Fruit fly (Drosophila melanogaster) whole organism, embryonic: ENCODE data around the gene CG44385.

Source experiments
- Abd-B ChIP-seq: fragments of 200-800 bp; sonication (Bioruptor generic); optimal IDR thresholded peaks from 2 replicates; lab custom pipeline; 2018; ENCODE audit warnings: missing biosample characterization, mild to moderate bottlenecking, missing genetic modification characterization, moderate library complexity
- Awh ChIP-seq: fragments of 200-800 bp; sonication (Bioruptor generic); IDR thresholded peaks from 2 replicates; pipeline ENCODE4, ENCODE4 v1.3.6; 2022; ENCODE audit warnings: missing biosample characterization, missing genetic modification characterization
- CG1024 ChIP-seq: fragments of 200-800 bp; sonication (Bioruptor generic); IDR thresholded peaks from 2 replicates; pipeline ENCODE4 v1.3.6; 2022; ENCODE audit warnings: missing biosample characterization, missing genetic modification characterization
- CG11456 ChIP-seq: fragments of 200-800 bp; sonication (Bioruptor generic); IDR thresholded peaks from 3 replicates; pipeline ENCODE4 v1.3.6; 2022; ENCODE audit warnings: missing biosample characterization, missing genetic modification characterization
- CG1603 ChIP-seq: fragments of 200-800 bp; sonication (Bioruptor generic); optimal IDR thresholded peaks from 2 replicates; lab custom pipeline; 2019; ENCODE audit warnings: missing biosample characterization, mild to moderate bottlenecking, missing genetic modification characterization, moderate library complexity
- CG17802 ChIP-seq: fragments of 200-800 bp; sonication (Bioruptor generic); optimal IDR thresholded peaks from 2 replicates; lab custom pipeline; 2018; ENCODE audit warnings: missing biosample characterization, mild to moderate bottlenecking, missing genetic modification characterization, moderate library complexity
- CG30431 ChIP-seq: fragments of 200-800 bp; sonication (Bioruptor generic); optimal IDR thresholded peaks from 2 replicates; lab custom pipeline; 2017; ENCODE audit warnings: missing biosample characterization, missing genetic modification characterization
- CG3163 ChIP-seq: fragments of 200-800 bp; sonication (Bioruptor generic); optimal IDR thresholded peaks from 3 replicates; lab custom pipeline; 2016; ENCODE audit warnings: missing biosample characterization, missing genetic modification characterization
- CG32767 ChIP-seq: fragments of 200-800 bp; sonication (Bioruptor generic); IDR thresholded peaks from 2 replicates; pipeline ENCODE4 v1.3.6; 2022; ENCODE audit warnings: missing biosample characterization, missing genetic modification characterization
- CG34224 ChIP-seq: fragments of 200-800 bp; sonication (Bioruptor generic); IDR thresholded peaks from 3 replicates; pipeline ENCODE4 v1.3.6; 2022; ENCODE audit warnings: missing biosample characterization, missing genetic modification characterization; ENCODE audit not compliant: partially characterized antibody
- CG3847 ChIP-seq: fragments of 200-800 bp; sonication (Bioruptor generic); IDR thresholded peaks from 2 replicates; pipeline ENCODE4 v1.3.6; 2022; ENCODE audit warnings: missing biosample characterization, missing genetic modification characterization
- CG3995 ChIP-seq: fragments of 200-800 bp; sonication (Bioruptor generic); optimal IDR thresholded peaks from 3 replicates; lab custom pipeline; 2016; ENCODE audit warnings: missing biosample characterization, missing genetic modification characterization
- CG7839 ChIP-seq: fragments of 200-800 bp; sonication (Bioruptor generic); optimal IDR thresholded peaks from 3 replicates; lab custom pipeline; 2018; ENCODE audit warnings: missing biosample characterization, mild to moderate bottlenecking, missing genetic modification characterization, moderate library complexity
- CG8944 ChIP-seq: fragments of 200-800 bp; sonication (Bioruptor generic); optimal IDR thresholded peaks from 3 replicates; lab custom pipeline; 2016; ENCODE audit warnings: missing biosample characterization, missing genetic modification characterization
- CG9797 ChIP-seq: fragments of 200-800 bp; sonication (Bioruptor generic); optimal IDR thresholded peaks from 3 replicates; lab custom pipeline; 2018; ENCODE audit warnings: missing biosample characterization, mild to moderate bottlenecking, missing genetic modification characterization
- CG9932 ChIP-seq: fragments of 200-800 bp; sonication (Bioruptor generic); IDR thresholded peaks from 2 replicates; pipeline ENCODE4 v1.3.6; 2022; ENCODE audit warnings: missing biosample characterization, missing genetic modification characterization
- Dp ChIP-seq: fragments of 200-800 bp; sonication (Bioruptor generic); optimal IDR thresholded peaks from 2 replicates; lab custom pipeline; 2018; ENCODE audit warnings: missing biosample characterization, mild to moderate bottlenecking, missing genetic modification characterization, moderate library complexity
- Dref ChIP-seq: fragments of 200-800 bp; sonication (Bioruptor generic); IDR thresholded peaks from 2 replicates; pipeline ENCODE4 v1.3.6; 2022; ENCODE audit warnings: missing biosample characterization, missing genetic modification characterization
- E2f1 ChIP-seq: fragments of 200-800 bp; sonication (Bioruptor generic); IDR thresholded peaks from 2 replicates; pipeline ENCODE4 v1.3.6; 2022; ENCODE audit warnings: missing biosample characterization, missing genetic modification characterization
- E2f2 ChIP-seq: fragments of 200-800 bp; sonication (Bioruptor generic); IDR thresholded peaks from 2 replicates; pipeline ENCODE4 v1.3.6; 2022; ENCODE audit warnings: missing biosample characterization, missing genetic modification characterization
- Fer1 ChIP-seq: fragments of 200-800 bp; sonication (Bioruptor generic); optimal IDR thresholded peaks from 2 replicates; lab custom pipeline; 2017; ENCODE audit warnings: missing biosample characterization, mild to moderate bottlenecking, missing genetic modification characterization
- GATAe ChIP-seq: fragments of 200-800 bp; sonication (Bioruptor generic); conservative IDR thresholded peaks from 2 replicates; pipeline ENCODE4 v1.3.6; 2022; ENCODE audit warnings: missing biosample characterization, missing genetic modification characterization
- Gug ChIP-seq: fragments of 200-800 bp; sonication (Bioruptor generic); IDR thresholded peaks from 4 replicates; pipeline ENCODE4 v1.3.6; 2022; ENCODE audit warnings: missing biosample characterization, missing genetic modification characterization
- Lhr ChIP-seq: fragments of 200-800 bp; sonication (Bioruptor generic); optimal IDR thresholded peaks from 3 replicates; lab custom pipeline; 2017; ENCODE audit warnings: mild to moderate bottlenecking, missing biosample characterization, missing genetic modification reagents, missing genetic modification characterization
- Lim3 ChIP-seq: fragments of 200-800 bp; sonication (Bioruptor generic); IDR thresholded peaks from 2 replicates; pipeline ENCODE4 v1.3.6; 2022; ENCODE audit warnings: missing biosample characterization, missing genetic modification characterization
- Opbp ChIP-seq: fragments of 200-800 bp; sonication (Bioruptor generic); IDR thresholded peaks from 3 replicates; pipeline ENCODE4 v1.3.6; 2022; ENCODE audit warnings: missing biosample characterization, missing genetic modification characterization; ENCODE audit not compliant: partially characterized antibody
- Rfx ChIP-seq: fragments of 200-800 bp; sonication (Bioruptor generic); IDR thresholded peaks from 2 replicates; pipeline ENCODE4 v1.3.6; 2022; ENCODE audit warnings: missing biosample characterization, missing genetic modification characterization
- Scr ChIP-seq: fragments of 200-800 bp; sonication (Bioruptor generic); IDR thresholded peaks from 2 replicates; pipeline ENCODE4 v1.3.6; 2022; ENCODE audit warnings: missing biosample characterization, missing genetic modification characterization; ENCODE audit not compliant: partially characterized antibody
- Vsx1 ChIP-seq: fragments of 200-800 bp; sonication (Bioruptor generic); optimal IDR thresholded peaks from 2 replicates; lab custom pipeline; 2017; ENCODE audit warnings: missing biosample characterization, mild to moderate bottlenecking, missing genetic modification characterization, missing genetic modification reagents
- ash1 ChIP-seq: fragments of 200-800 bp; sonication (Bioruptor generic); optimal IDR thresholded peaks from 2 replicates; lab custom pipeline; 2018; ENCODE audit warnings: missing biosample characterization, mild to moderate bottlenecking, missing genetic modification characterization
- bab2 ChIP-seq: fragments of 200-800 bp; sonication (Bioruptor generic); optimal IDR thresholded peaks from 2 replicates; lab custom pipeline; 2016; ENCODE audit warnings: missing biosample characterization, missing genetic modification characterization
- bigmax ChIP-seq: fragments of 200-800 bp; sonication (Bioruptor generic); optimal IDR thresholded peaks from 2 replicates; lab custom pipeline; 2018; ENCODE audit warnings: missing biosample characterization, mild to moderate bottlenecking, missing genetic modification characterization
- cg ChIP-seq: fragments of 200-800 bp; sonication (Bioruptor generic); optimal IDR thresholded peaks from 3 replicates; lab custom pipeline; 2019; ENCODE audit warnings: missing biosample characterization, mild to moderate bottlenecking, missing genetic modification characterization, moderate library complexity
- chinmo ChIP-seq: fragments of 200-800 bp; sonication (Bioruptor generic); IDR thresholded peaks from 4 replicates; pipeline ENCODE4 v1.3.6; 2022; ENCODE audit warnings: missing biosample characterization, missing genetic modification characterization; ENCODE audit not compliant: partially characterized antibody
- cwo ChIP-seq: fragments of 200-800 bp; sonication (Bioruptor generic); optimal IDR thresholded peaks from 3 replicates; lab custom pipeline; 2017; ENCODE audit warnings: missing biosample characterization, missing genetic modification characterization, mild to moderate bottlenecking, moderate library complexity, missing genetic modification reagents
- exex ChIP-seq: fragments of 200-800 bp; sonication (Bioruptor generic); optimal IDR thresholded peaks from 4 replicates; lab custom pipeline; 2018; ENCODE audit warnings: missing biosample characterization, mild to moderate bottlenecking, missing genetic modification characterization, moderate library complexity
- grau ChIP-seq: fragments of 200-800 bp; optimal IDR thresholded peaks from 3 replicates; lab custom pipeline; 2019; ENCODE audit warnings: missing biosample characterization, mild to moderate bottlenecking, missing genetic modification characterization, moderate library complexity
- ham ChIP-seq: fragments of 200-800 bp; sonication (Bioruptor generic); IDR thresholded peaks from 2 replicates; pipeline ENCODE4 v1.3.6; 2022; ENCODE audit warnings: missing biosample characterization, missing genetic modification characterization
- lmd ChIP-seq: fragments of 200-800 bp; sonication (Bioruptor generic); IDR thresholded peaks from 2 replicates; pipeline ENCODE4 v1.3.6; 2022; ENCODE audit warnings: missing biosample characterization, missing genetic modification characterization
- mld ChIP-seq: fragments of 200-800 bp; sonication (Bioruptor generic); IDR thresholded peaks from 3 replicates; pipeline ENCODE4 v1.3.6; 2022; ENCODE audit warnings: missing biosample characterization, missing genetic modification characterization; ENCODE audit not compliant: partially characterized antibody
- nerfin-1 ChIP-seq: fragments of 200-800 bp; sonication (Bioruptor generic); optimal IDR thresholded peaks from 3 replicates; lab custom pipeline; 2019; ENCODE audit warnings: missing biosample characterization, mild to moderate bottlenecking, missing genetic modification characterization, moderate library complexity
- prd ChIP-seq, 3 experiments: fragments of >200 bp in 2 of 3; fragments of 200-800 bp in 1 of 3; sonication (Bioruptor generic) in 1 of 3; optimal IDR thresholded peaks in 2 of 3; IDR thresholded peaks in 1 of 3; 2 replicates in 2 of 3; 3 replicates in 1 of 3; pipeline versions ENCODE4 v1.3.6 to Lab custom; 2017 to 2022; ENCODE audit warnings: missing biosample characterization in 1 of 3, missing genetic modification characterization in 1 of 3
- pzg ChIP-seq: fragments of 200-800 bp; sonication (Bioruptor generic); optimal IDR thresholded peaks from 3 replicates; lab custom pipeline; 2018; ENCODE audit warnings: missing biosample characterization, mild to moderate bottlenecking, missing genetic modification characterization, moderate library complexity
- row ChIP-seq: fragments of 200-800 bp; sonication (Bioruptor generic); IDR thresholded peaks from 3 replicates; pipeline ENCODE4 v1.3.6; 2022; ENCODE audit warnings: missing biosample characterization, missing genetic modification characterization
- scrt ChIP-seq: fragments of 200-800 bp; sonication (Bioruptor generic); optimal IDR thresholded peaks from 2 replicates; lab custom pipeline; 2018; ENCODE audit warnings: missing biosample characterization, mild to moderate bottlenecking, missing genetic modification characterization, moderate library complexity
- so ChIP-seq: fragments of 200-800 bp; sonication (Bioruptor generic); IDR thresholded peaks from 3 replicates; pipeline ENCODE4 v1.3.6; 2022; ENCODE audit warnings: missing biosample characterization, missing genetic modification characterization
- tio ChIP-seq: fragments of 200-800 bp; sonication (Bioruptor generic); optimal IDR thresholded peaks from 2 replicates; lab custom pipeline; 2017; ENCODE audit warnings: missing biosample characterization, missing genetic modification characterization, inconsistent platforms
- trem ChIP-seq: fragments of 200-800 bp; optimal IDR thresholded peaks from 3 replicates; lab custom pipeline; 2019; ENCODE audit warnings: missing biosample characterization, mild to moderate bottlenecking, missing genetic modification characterization, moderate library complexity

The CG44385 gene

DNA sequence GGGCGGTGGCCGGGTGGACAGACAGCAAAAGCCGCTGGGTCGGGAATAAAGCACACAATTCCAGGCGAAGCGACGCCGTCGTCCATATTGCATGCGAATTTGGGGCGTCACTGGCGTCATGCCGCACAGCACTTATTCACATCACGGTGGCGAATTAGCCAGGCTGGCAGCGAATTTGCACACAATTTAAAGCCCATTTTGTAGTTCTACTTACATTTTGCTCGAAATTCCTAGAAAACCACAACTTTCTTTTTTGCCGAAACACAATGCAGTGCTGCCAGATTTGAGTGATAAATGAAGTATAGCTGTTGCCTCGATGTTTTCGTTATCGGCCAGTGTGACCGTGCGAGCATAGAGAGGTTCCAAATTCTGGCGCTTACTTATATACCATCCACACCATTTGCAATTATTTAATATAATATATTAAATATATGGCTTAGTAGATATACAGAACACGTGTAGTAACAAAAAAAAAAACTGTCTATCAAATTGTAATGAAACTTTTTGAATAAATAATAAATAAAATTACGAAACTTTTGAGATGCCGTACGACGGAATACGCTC, 16.1 kb upstream of the CG44385 start, which contains the start of gene Ran (continued):
- TF ChIP-seq Abd-B (GFP tag; lab: Kevin White, UChicago) (peak; percentile 23), CG9797 (GFP tag; lab: Kevin White, UChicago) (peak; percentile 42), GATAe (GFP tag; lab: Robert Waterston, UW) (0 out of 2 replicates have a peak, but pooled peaks have one; percentile 10), Dref (GFP tag; lab: Robert Waterston, UW) (peak; percentile 65), pzg (peak; percentile 60), CG1024 (GFP tag; lab: Robert Waterston, UW) (peak; percentile 83), prd (optimal IDR thresholded peaks at IDR 0.05; lab: Kevin White, UChicago) (no peak), prd (GFP tag; IDR thresholded peaks at IDR 0.05; lab: Robert Waterston, UW) (0 out of 3 replicates have a peak, but pooled peaks have one; percentile 16), Scr (GFP tag; lab: Robert Waterston, UW) (peak; percentile 43), CG3847 (GFP tag; lab: Robert Waterston, UW) (peak; percentile 47), Opbp (peak; percentile 41; the same call in 1 of the 3 replicates), Lim3 (GFP tag; lab: Robert Waterston, UW) (no peak), CG34224 (0 out of 3 replicates have a peak, but pooled peaks have one; percentile 31), CG17802 (tag; lab: Kevin White, UChicago) (peak; percentile 68), lmd (GFP tag; lab: Robert Waterston, UW) (peak; percentile 21; the same call in 1 of the 2 replicates), so (0 out of 3 replicates have a peak, but pooled peaks have one; percentile 18), grau (peak; percentile 15)

DNA sequence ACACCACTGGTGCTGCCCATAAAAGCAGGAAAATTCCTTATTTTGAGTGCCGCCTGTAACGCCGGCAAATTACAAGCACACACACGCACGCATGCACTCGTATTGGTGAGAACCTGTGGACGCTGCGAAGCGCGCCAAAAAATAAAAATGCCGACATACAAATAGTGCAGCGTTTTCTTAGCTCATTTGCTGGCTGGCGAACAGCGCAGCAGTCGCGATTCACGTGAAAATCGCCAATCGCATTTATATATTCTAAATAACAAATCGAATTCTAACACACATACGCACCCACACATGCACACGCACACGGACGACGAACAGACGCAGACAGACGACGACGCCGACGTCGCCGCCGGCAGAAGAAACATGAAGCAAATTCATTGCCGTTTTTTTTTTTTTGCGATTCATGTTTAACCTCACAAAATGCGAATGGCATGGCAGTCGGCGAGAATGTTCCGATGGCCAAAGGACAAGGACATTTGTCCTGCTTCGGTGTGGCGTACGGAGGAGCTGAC, 15.4 kb upstream of the CG44385 start:
- TF ChIP-seq Awh (GFP tag; lab: Robert Waterston, UW) (no peak), bigmax (GFP tag; lab: Kevin White, UChicago) (peak; percentile 92), CG8944 (GFP tag; lab: Kevin White, UChicago) (no peak), row (GFP tag; lab: Robert Waterston, UW) (peak; percentile 18; the same call in 1 of the 3 replicates), Rfx (GFP tag; lab: Robert Waterston, UW) (0 out of 2 replicates have a peak, but pooled peaks have one; percentile 22), Fer1 (no peak), CG1603 (tag; lab: Kevin White, UChicago) (no peak), Dp (peak; percentile 7), CG7839 (tag; lab: Kevin White, UChicago) (no peak), trem (tag; lab: Kevin White, UChicago) (no peak), E2f1 (0 out of 2 replicates have a peak, but pooled peaks have one; percentile 15), Gug (GFP tag; lab: Robert Waterston, UW) (no peak), tio (GFP tag; lab: Kevin White, UChicago) (no peak), CG30431 (GFP tag; lab: Kevin White, UChicago) (no peak), CG3163 (GFP tag; lab: Kevin White, UChicago) (no peak), CG32767 (no peak), exex (no peak), ash1 (GFP tag; lab: Kevin White, UChicago) (no peak), chinmo (GFP tag; lab: Robert Waterston, UW) (0 out of 4 replicates have a peak, but pooled peaks have one; percentile 27), cwo (GFP tag; lab: Kevin White, UChicago) (no peak), Lhr (no peak), CG9932 (GFP tag; lab: Robert Waterston, UW) (no peak), mld (GFP tag; lab: Robert Waterston, UW) (no peak), ham (GFP tag; lab: Robert Waterston, UW) (no peak), CG3995 (GFP tag; lab: Kevin White, UChicago) (no peak), nerfin-1 (peak; percentile 64), E2f2 (GFP tag; lab: Robert Waterston, UW) (no peak), scrt (GFP tag; lab: Kevin White, UChicago) (peak; percentile 12), Vsx1 (GFP tag; lab: Kevin White, UChicago) (no peak), CG11456 (GFP tag; lab: Robert Waterston, UW) (no peak), bab2 (GFP tag; lab: Kevin White, UChicago) (no peak), cg (GFP tag; lab: Kevin White, UChicago) (peak; percentile 83)
